Fruit fly (Drosophila melanogaster) whole organism, embryonic: ENCODE measurements around the gene Osi16.

Source experiments
- Atf-2 ChIP-seq: fragments of 200-800 bp; sonication (Bioruptor generic); optimal IDR thresholded peaks from 2 replicates; lab custom pipeline; 2016; ENCODE audit warnings: missing biosample characterization, missing genetic modification characterization
- Bteb2 ChIP-seq: fragments of 200-800 bp; sonication (Bioruptor generic); optimal IDR thresholded peaks from 2 replicates; lab custom pipeline; 2016; ENCODE audit warnings: missing biosample characterization, missing genetic modification characterization
- CG10959 ChIP-seq: fragments of 200-800 bp; sonication (Bioruptor generic); IDR thresholded peaks from 2 replicates; pipeline ENCODE4 v1.3.6; 2022; ENCODE audit warnings: missing biosample characterization, missing genetic modification characterization
- CG12299 ChIP-seq: fragments of 200-800 bp; sonication (Bioruptor generic); optimal IDR thresholded peaks from 2 replicates; lab custom pipeline; 2018; ENCODE audit warnings: missing biosample characterization, mild to moderate bottlenecking, missing genetic modification characterization
- CG12769 ChIP-seq: fragments of 200-800 bp; sonication (Bioruptor generic); optimal IDR thresholded peaks from 2 replicates; lab custom pipeline; 2019; ENCODE audit warnings: missing biosample characterization, mild to moderate bottlenecking, missing genetic modification characterization, moderate library complexity
- CG14667 ChIP-seq: fragments of 200-800 bp; sonication (Bioruptor generic); IDR thresholded peaks from 2 replicates; pipeline ENCODE4 v1.3.6; 2022; ENCODE audit warnings: missing biosample characterization, missing genetic modification characterization
- CG14860 ChIP-seq: fragments of 200-800 bp; sonication (Bioruptor generic); IDR thresholded peaks from 3 replicates; pipeline ENCODE4 v1.3.6; 2022; ENCODE audit warnings: missing biosample characterization, missing genetic modification characterization; ENCODE audit not compliant: partially characterized antibody
- CG17385 ChIP-seq: fragments of 200-800 bp; sonication (Bioruptor generic); optimal IDR thresholded peaks from 3 replicates; lab custom pipeline; 2018; ENCODE audit warnings: missing biosample characterization, mild to moderate bottlenecking, missing genetic modification characterization
- CG17612 ChIP-seq: fragments of 200-800 bp; sonication (Bioruptor generic); IDR thresholded peaks from 2 replicates; pipeline ENCODE4 v1.3.6; 2022; ENCODE audit warnings: missing biosample characterization, missing genetic modification characterization
- CG2199 ChIP-seq: fragments of 200-800 bp; sonication (Bioruptor generic); IDR thresholded peaks from 3 replicates; pipeline ENCODE4 v1.3.6; 2022; ENCODE audit warnings: missing biosample characterization, missing genetic modification characterization
- CG2202 ChIP-seq: fragments of 200-800 bp; sonication (Bioruptor generic); optimal IDR thresholded peaks from 2 replicates; lab custom pipeline; 2018; ENCODE audit warnings: missing biosample characterization, mild to moderate bottlenecking, missing genetic modification characterization
- CG2678 ChIP-seq: fragments of 200-800 bp; sonication (Bioruptor generic); optimal IDR thresholded peaks from 3 replicates; lab custom pipeline; 2019; ENCODE audit warnings: missing biosample characterization, mild to moderate bottlenecking, missing genetic modification characterization, moderate library complexity
- CG31365 ChIP-seq: fragments of 200-800 bp; sonication (Bioruptor generic); optimal IDR thresholded peaks from 2 replicates; lab custom pipeline; 2018; ENCODE audit warnings: missing biosample characterization, mild to moderate bottlenecking, missing genetic modification characterization
- CG3407 ChIP-seq: fragments of 200-800 bp; sonication (Bioruptor generic); optimal IDR thresholded peaks from 2 replicates; lab custom pipeline; 2018; ENCODE audit warnings: missing biosample characterization, mild to moderate bottlenecking, missing genetic modification characterization
- CG34376 ChIP-seq: fragments of 200-800 bp; sonication (Bioruptor generic); optimal IDR thresholded peaks from 2 replicates; lab custom pipeline; 2018; ENCODE audit warnings: missing biosample characterization, mild to moderate bottlenecking, missing genetic modification characterization
- Deaf1 ChIP-seq: fragments of 200-800 bp; optimal IDR thresholded peaks from 3 replicates; lab custom pipeline; 2019; ENCODE audit warnings: missing biosample characterization, mild to moderate bottlenecking, missing genetic modification characterization, moderate library complexity
- Elba2 ChIP-seq: fragments of 200-800 bp; sonication (Bioruptor generic); optimal IDR thresholded peaks from 3 replicates; lab custom pipeline; 2016; ENCODE audit warnings: missing biosample characterization, missing genetic modification characterization
- Ets65A ChIP-seq: fragments of 200-800 bp; sonication (Bioruptor generic); peaks from one replicate; lab custom pipeline; 2016; ENCODE audit warnings: missing biosample characterization, missing genetic modification characterization
- Gsc ChIP-seq: fragments of 200-800 bp; sonication (Bioruptor generic); IDR thresholded peaks from 2 replicates; pipeline ENCODE4 v1.3.6; 2022; ENCODE audit warnings: missing biosample characterization, missing genetic modification characterization
- Hey ChIP-seq: fragments of 200-800 bp; sonication (Bioruptor generic); optimal IDR thresholded peaks from 3 replicates; lab custom pipeline; 2018; ENCODE audit warnings: missing biosample characterization, mild to moderate bottlenecking, missing genetic modification characterization
- Kr ChIP-seq: fragments of 200-800 bp; sonication (Bioruptor generic); optimal IDR thresholded peaks from 2 replicates; lab custom pipeline; 2017; ENCODE audit warnings: missing biosample characterization, mild to moderate bottlenecking, missing genetic modification characterization
- MESR4 ChIP-seq: fragments of 200-800 bp; sonication (Bioruptor generic); optimal IDR thresholded peaks from 2 replicates; lab custom pipeline; 2018; ENCODE audit warnings: missing biosample characterization, mild to moderate bottlenecking, missing genetic modification characterization, moderate library complexity
- Med ChIP-seq: fragments of 200-800 bp; sonication (Bioruptor generic); peaks from one replicate; lab custom pipeline; 2016; ENCODE audit warnings: missing biosample characterization, missing genetic modification characterization, mild to moderate bottlenecking, inconsistent platforms, moderate library complexity
- NfI ChIP-seq: fragments of 200-800 bp; sonication (Bioruptor generic); optimal IDR thresholded peaks from 3 replicates; lab custom pipeline; 2018; ENCODE audit warnings: missing biosample characterization, mild to moderate bottlenecking, missing genetic modification characterization, moderate library complexity
- Oli ChIP-seq: fragments of 200-800 bp; sonication (Bioruptor generic); optimal IDR thresholded peaks from 2 replicates; lab custom pipeline; 2018; ENCODE audit warnings: missing biosample characterization, mild to moderate bottlenecking, missing genetic modification characterization, moderate library complexity
- Side ChIP-seq: fragments of 200-800 bp; sonication (Bioruptor generic); optimal IDR thresholded peaks from 2 replicates; lab custom pipeline; 2016; ENCODE audit warnings: missing biosample characterization, missing genetic modification characterization
- Sry-β ChIP-seq: fragments of 200-800 bp; sonication (Bioruptor generic); optimal IDR thresholded peaks from 2 replicates; lab custom pipeline; 2018; ENCODE audit warnings: missing biosample characterization, mild to moderate bottlenecking, missing genetic modification characterization, moderate library complexity
- Usf ChIP-seq: fragments of 200-800 bp; sonication (Bioruptor generic); optimal IDR thresholded peaks from 2 replicates; lab custom pipeline; 2017; ENCODE audit warnings: missing genotype, missing biosample characterization, missing genetic modification characterization
- ash1 ChIP-seq: fragments of 200-800 bp; sonication (Bioruptor generic); optimal IDR thresholded peaks from 2 replicates; lab custom pipeline; 2018; ENCODE audit warnings: missing biosample characterization, mild to moderate bottlenecking, missing genetic modification characterization
- caup ChIP-seq: fragments of 200-800 bp; sonication (Bioruptor generic); optimal IDR thresholded peaks from 3 replicates; lab custom pipeline; 2017; ENCODE audit warnings: missing biosample characterization, mild to moderate bottlenecking, missing genetic modification characterization, moderate library complexity; ENCODE audit not compliant: severe bottlenecking
- fd96Cb ChIP-seq: fragments of 200-800 bp; sonication (Bioruptor generic); optimal IDR thresholded peaks from 2 replicates; lab custom pipeline; 2018; ENCODE audit warnings: missing biosample characterization, mild to moderate bottlenecking, missing genetic modification characterization, moderate library complexity
- ftz-f1 ChIP-seq: fragments of 200-800 bp; sonication (Bioruptor generic); optimal IDR thresholded peaks from 2 replicates; lab custom pipeline; 2016; ENCODE audit warnings: missing biosample characterization, missing genetic modification characterization
- fu2 ChIP-seq: fragments of 200-800 bp; sonication (Bioruptor generic); optimal IDR thresholded peaks from 2 replicates; lab custom pipeline; 2016; ENCODE audit warnings: missing biosample characterization, missing genetic modification characterization
- gcm2 ChIP-seq: fragments of 200-800 bp; sonication (Bioruptor generic); optimal IDR thresholded peaks from 2 replicates; lab custom pipeline; 2016; ENCODE audit warnings: missing biosample characterization, missing genetic modification characterization
- gsb-n ChIP-seq: fragments of 200-800 bp; sonication (Bioruptor generic); optimal IDR thresholded peaks from 3 replicates; lab custom pipeline; 2018; ENCODE audit warnings: missing biosample characterization, mild to moderate bottlenecking, missing genetic modification characterization
- ham ChIP-seq: fragments of 200-800 bp; sonication (Bioruptor generic); IDR thresholded peaks from 2 replicates; pipeline ENCODE4 v1.3.6; 2022; ENCODE audit warnings: missing biosample characterization, missing genetic modification characterization
- luna ChIP-seq: fragments of 200-800 bp; sonication (Bioruptor generic); optimal IDR thresholded peaks from 2 replicates; lab custom pipeline; 2016; ENCODE audit warnings: missing biosample characterization, missing genetic modification characterization
- odd ChIP-seq: fragments of 200-800 bp; sonication (Bioruptor generic); optimal IDR thresholded peaks from 2 replicates; lab custom pipeline; 2017; ENCODE audit warnings: missing biosample characterization, mild to moderate bottlenecking, missing genetic modification characterization
- org-1 ChIP-seq: fragments of 200-800 bp; sonication (Bioruptor generic); optimal IDR thresholded peaks from 2 replicates; lab custom pipeline; 2017; ENCODE audit warnings: missing biosample characterization, missing genetic modification characterization
- pho ChIP-seq: fragments of 200-800 bp; sonication (Bioruptor generic); optimal IDR thresholded peaks from 2 replicates; lab custom pipeline; 2016; ENCODE audit warnings: missing biosample characterization, missing genetic modification characterization
- pzg ChIP-seq: fragments of 200-800 bp; sonication (Bioruptor generic); optimal IDR thresholded peaks from 3 replicates; lab custom pipeline; 2018; ENCODE audit warnings: missing biosample characterization, mild to moderate bottlenecking, missing genetic modification characterization, moderate library complexity
- sisA ChIP-seq: fragments of 200-800 bp; sonication (Bioruptor generic); IDR thresholded peaks from 2 replicates; pipeline ENCODE4 v1.3.6; 2022; ENCODE audit warnings: missing biosample characterization, missing genetic modification characterization
- sr ChIP-seq: fragments of 200-800 bp; sonication (Bioruptor generic); IDR thresholded peaks from 3 replicates; pipeline ENCODE4 v1.3.6; 2022; ENCODE audit warnings: missing biosample characterization, missing genetic modification characterization
- zen ChIP-seq: fragments of 200-800 bp; sonication (Bioruptor generic); optimal IDR thresholded peaks from 3 replicates; lab custom pipeline; 2018; ENCODE audit warnings: missing biosample characterization, mild to moderate bottlenecking, missing genetic modification characterization, moderate library complexity
- zfh2 ChIP-seq: fragments of 200-800 bp; sonication (Bioruptor generic); optimal IDR thresholded peaks from 2 replicates; lab custom pipeline; 2016; ENCODE audit warnings: missing biosample characterization, missing genetic modification characterization

Osi16 gene

DNA sequence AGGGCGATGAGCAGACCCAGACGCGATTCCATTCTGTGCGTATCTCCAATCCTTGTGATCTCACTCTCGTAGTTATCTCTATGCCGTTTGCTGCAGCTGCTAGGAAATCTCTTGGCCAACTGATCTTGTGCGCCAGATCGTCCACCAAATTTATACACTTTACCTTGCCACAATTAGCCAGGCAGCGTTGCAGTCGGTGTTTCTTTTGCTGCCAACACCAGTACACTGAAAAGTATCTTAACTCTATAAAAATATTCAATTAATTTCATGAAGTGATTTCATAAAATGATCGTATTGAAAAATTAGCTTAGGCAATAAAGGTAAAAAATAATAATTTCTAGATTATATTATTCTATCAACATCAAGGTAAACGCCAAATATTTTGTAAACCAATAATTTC is 36.4 kb upstream of the Osi16 start, which contains the start of gene Osi11:
Gene Osi11, minus strand, starts transcription at position 101 of the 400 bp plus-strand sequence.
- TF ChIP-seq Hey (no peak), Bteb2 (no peak), Gsc (GFP tag; lab: Robert Waterston, UW) (no peak), odd (GFP tag; lab: Kevin White, UChicago) (no peak), luna (GFP tag; lab: Kevin White, UChicago) (no peak), CG2202 (tag; lab: Kevin White, UChicago) (no peak), Elba2 (GFP tag; lab: Kevin White, UChicago) (no peak), Med (GFP tag; lab: Kevin White, UChicago) (no peak), MESR4 (no peak), Oli (tag; lab: Kevin White, UChicago) (no peak), CG2678 (tag; lab: Kevin White, UChicago) (no peak), CG34376 (GFP tag; lab: Kevin White, UChicago) (no peak), Atf-2 (GFP tag; lab: Kevin White, UChicago) (no peak), ftz-f1 (GFP tag; lab: Kevin White, UChicago) (no peak), fd96Cb (no peak), org-1 (GFP tag; lab: Kevin White, UChicago) (no peak), sr (GFP tag; lab: Robert Waterston, UW) (no peak)

DNA sequence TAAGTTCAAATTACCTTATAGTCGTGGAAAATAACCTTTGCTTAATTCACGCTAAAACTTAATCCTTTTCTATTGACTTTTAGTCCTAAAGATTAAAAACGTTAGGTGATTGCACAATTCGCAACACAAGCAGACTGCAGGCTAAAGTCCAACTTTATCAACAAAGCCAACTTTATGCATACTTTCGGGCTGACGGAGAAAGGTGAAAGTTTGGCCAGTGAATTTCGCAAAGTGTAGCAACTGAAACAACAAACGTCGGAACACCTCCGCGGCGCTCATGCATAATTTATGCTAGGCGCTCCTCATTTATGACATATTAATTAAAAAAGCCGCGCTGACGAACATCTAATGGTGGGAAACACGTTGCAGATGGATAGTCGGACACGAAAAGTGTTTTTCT is 35.1 kb upstream of the Osi16 start:
- TF ChIP-seq CG10959 (GFP tag; lab: Robert Waterston, UW) (no peak), Ets65A (GFP tag; lab: Kevin White, UChicago) (peak; percentile 71)
- TF ChIP-seq, all 482 proteins: peak for 1

DNA sequence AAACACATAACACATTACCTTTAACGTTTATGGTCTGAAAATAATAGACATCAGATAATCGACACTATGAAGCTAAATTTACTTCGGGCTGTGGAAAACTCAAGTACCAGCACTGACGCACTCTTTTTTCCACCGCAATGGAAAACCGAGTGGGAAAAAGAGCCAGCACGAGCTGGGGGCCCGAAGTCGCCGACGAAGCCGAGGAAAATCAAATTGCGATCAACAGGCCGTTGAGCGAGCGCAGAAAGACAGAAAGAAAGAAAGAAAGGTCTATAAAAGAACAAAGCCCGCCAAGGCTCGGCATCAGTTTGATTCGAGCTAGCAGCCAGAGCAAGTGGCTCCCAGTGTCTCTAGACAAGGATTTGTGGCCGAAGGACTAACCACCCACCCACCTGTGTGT is 26.8 kb upstream of the Osi16 start, which contains the start of gene Osi12:
Gene Osi12, plus strand, starts transcription at position 301 of the 400 bp plus-strand sequence.
- TF ChIP-seq CG3407 (GFP tag; lab: Kevin White, UChicago) (no peak), CG14667 (no peak), Sry-β (peak; percentile 79), Usf (GFP tag; lab: Kevin White, UChicago) (no peak), CG14860 (GFP tag; lab: Robert Waterston, UW) (no peak), Deaf1 (tag; lab: Kevin White, UChicago) (peak; percentile 54), sisA (no peak), pho (GFP tag; lab: Kevin White, UChicago) (no peak), caup (GFP tag; lab: Kevin White, UChicago) (no peak)

DNA sequence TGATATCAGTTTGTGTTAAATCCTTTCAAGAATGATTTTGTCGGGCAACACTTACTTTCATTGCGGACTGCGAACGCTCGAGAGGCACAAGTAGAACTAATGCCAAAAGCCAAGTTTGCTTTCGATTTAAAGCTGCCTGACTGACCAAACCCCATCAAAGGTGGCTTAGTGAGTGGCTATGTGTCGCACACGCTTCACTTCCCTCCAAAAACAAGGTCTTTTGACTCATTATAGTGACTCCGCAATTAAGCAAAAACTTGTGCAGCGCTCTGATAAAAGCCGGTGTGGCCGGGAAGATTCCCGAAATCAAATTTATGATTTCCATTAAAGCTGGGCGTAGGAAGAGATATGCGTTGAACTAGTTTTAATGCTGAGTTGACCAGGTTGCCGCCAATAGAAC is 19.9 kb upstream of the Osi16 start, which contains the start of gene CG15597:
Gene CG15597, minus strand, starts transcription at position 101 of the 400 bp plus-strand sequence.
- TF ChIP-seq CG31365 (tag; lab: Kevin White, UChicago) (no peak), zen (tag; lab: Kevin White, UChicago) (no peak), fu2 (GFP tag; lab: Kevin White, UChicago) (no peak), ash1 (GFP tag; lab: Kevin White, UChicago) (no peak), Kr (no peak), CG17612 (no peak), pzg (GFP tag; lab: Kevin White, UChicago) (no peak), CG12299 (tag; lab: Kevin White, UChicago) (no peak), Gsc (GFP tag; lab: Robert Waterston, UW) (no peak), NfI (GFP tag; lab: Kevin White, UChicago) (no peak), gcm2 (GFP tag; lab: Kevin White, UChicago) (no peak), CG12769 (tag; lab: Kevin White, UChicago) (no peak), Side (GFP tag; lab: Kevin White, UChicago) (no peak), CG17385 (GFP tag; lab: Kevin White, UChicago) (no peak), gsb-n (tag; lab: Kevin White, UChicago) (no peak), zfh2 (no peak), ham (GFP tag; lab: Robert Waterston, UW) (no peak), CG2199 (GFP tag; lab: Robert Waterston, UW) (no peak)
